Fruit fly (Drosophila melanogaster): Measurements from ENCODE around the gene PVRAP.

The PVRAP gene

DNA sequence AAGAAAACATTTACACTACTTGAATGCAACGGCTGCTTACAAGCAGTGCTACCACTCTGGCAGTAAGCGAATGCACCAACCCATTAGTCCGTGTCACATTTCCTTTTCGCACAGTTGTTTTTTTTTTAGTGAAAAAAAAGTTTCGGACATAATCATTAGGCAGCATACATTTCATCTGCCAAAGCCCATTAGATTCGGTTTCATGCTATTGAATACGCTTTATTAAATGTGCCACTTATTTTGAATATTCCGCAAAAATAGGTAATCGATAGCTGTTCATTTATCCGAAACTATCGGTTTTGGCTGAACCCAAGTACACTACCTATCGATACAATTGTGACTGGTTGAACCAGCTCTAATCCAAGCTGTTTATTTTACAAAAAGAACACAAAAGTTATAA lies 57.8 kb downstream of the PVRAP start, which contains the start of gene tant (continued):
- TF ChIP-seq CG11504 (tag; optimal IDR thresholded peaks at IDR 0.05) (peak; percentile 43), hbn (GFP tag; IDR thresholded peaks at IDR 0.05; ENCODE audit: partially characterized antibody) (peak; percentile 79), CG6791 (GFP tag; IDR thresholded peaks at IDR 0.05; ENCODE audit: partially characterized antibody) (peak; percentile 90), zen (tag; optimal IDR thresholded peaks at IDR 0.05) (peak; percentile 37), sc (optimal IDR thresholded peaks at IDR 0.05) (no peak), sc (GFP tag; optimal IDR thresholded peaks at IDR 0.05) (no peak), CG4328 (GFP tag; optimal IDR thresholded peaks at IDR 0.05) (no peak), chif (GFP tag; optimal IDR thresholded peaks at IDR 0.05) (peak in 1 of 2 experiments; percentile 13), HmgZ (tag; optimal IDR thresholded peaks at IDR 0.05) (peak; percentile 49), BEAF-32 (GFP tag; optimal IDR thresholded peaks at IDR 0.05) (peak; percentile 96), CHES-1-like (GFP tag; optimal IDR thresholded peaks at IDR 0.05) (peak; percentile 53), ewg (GFP tag; optimal IDR thresholded peaks at IDR 0.05) (peak; percentile 7), Dad (GFP tag; optimal IDR thresholded peaks at IDR 0.05) (peak; percentile 15), Doc3 (GFP tag; IDR thresholded peaks at IDR 0.05; ENCODE audit: partially characterized antibody) (peak; percentile 89), Antp (GFP tag; optimal IDR thresholded peaks at IDR 0.05) (peak; percentile 2), Jarid2 (GFP tag; optimal IDR thresholded peaks at IDR 0.05) (peak; percentile 15), CG17361 (GFP tag; IDR thresholded peaks at IDR 0.05) (peak; percentile 57; the same call in 2 of the 3 replicates), CG13624 (GFP tag; optimal IDR thresholded peaks at IDR 0.05) (peak; percentile 2), ERR (GFP tag; optimal IDR thresholded peaks at IDR 0.05) (no peak), nmo (GFP tag; optimal IDR thresholded peaks at IDR 0.05) (peak; percentile 77), CG12659 (GFP tag; optimal IDR thresholded peaks at IDR 0.05) (peak; percentile 38), CG34224 (GFP tag; IDR thresholded peaks at IDR 0.05; ENCODE audit: partially characterized antibody) (peak; percentile 81), phol (tag; optimal IDR thresholded peaks at IDR 0.05) (peak; percentile 44), unc-4 (GFP tag; IDR thresholded peaks at IDR 0.05; ENCODE audit: partially characterized antibody) (peak; percentile 86), CG2116 (GFP tag; optimal IDR thresholded peaks at IDR 0.05) (peak; percentile 94), CG17359 (tag; optimal IDR thresholded peaks at IDR 0.05) (no peak), zen2 (GFP tag; IDR thresholded peaks at IDR 0.05; ENCODE audit: partially characterized antibody) (peak; percentile 70; the same call in 1 of the 3 replicates), Abd-B (GFP tag; optimal IDR thresholded peaks at IDR 0.05) (peak; percentile 43), bbx (GFP tag; IDR thresholded peaks at IDR 0.05; ENCODE audit: partially characterized antibody) (peak; percentile 85), nerfin-1 (tag; optimal IDR thresholded peaks at IDR 0.05) (no peak), CG14710 (tag; optimal IDR thresholded peaks at IDR 0.05) (peak; percentile 99), crol (GFP tag; IDR thresholded peaks at IDR 0.05) (no peak), mld (GFP tag; IDR thresholded peaks at IDR 0.05; ENCODE audit: partially characterized antibody) (peak; percentile 79), CG5180 (GFP tag; optimal IDR thresholded peaks at IDR 0.05) (no peak), gfzf (GFP tag; optimal IDR thresholded peaks at IDR 0.05) (peak; percentile 57), CG12391 (tag; optimal IDR thresholded peaks at IDR 0.05) (peak; percentile 24), CG4617 (GFP tag; optimal IDR thresholded peaks at IDR 0.05; ENCODE audit: borderline replicate concordance) (peak; percentile 86), Mad (GFP tag; optimal IDR thresholded peaks at IDR 0.05) (peak; percentile 2), Ets97D (GFP tag; optimal IDR thresholded peaks at IDR 0.05) (peak; percentile 88), CG31365 (tag; optimal IDR thresholded peaks at IDR 0.05) (peak; percentile 95), lab (GFP tag; optimal IDR thresholded peaks at IDR 0.05) (no peak), Fer3 (tag; optimal IDR thresholded peaks at IDR 0.05) (no peak), Camta (GFP tag; optimal IDR thresholded peaks at IDR 0.05) (peak; percentile 41), CG17829 (tag; optimal IDR thresholded peaks at IDR 0.05) (peak; percentile 8), Hsf (GFP tag; optimal IDR thresholded peaks at IDR 0.05) (peak; percentile 6), CG7745 (tag; optimal IDR thresholded peaks at IDR 0.05) (no peak), bcd (GFP tag; optimal IDR thresholded peaks at IDR 0.05) (peak; percentile 8), gem (tag; optimal IDR thresholded peaks at IDR 0.05) (peak; percentile 13)

Data from whole organism, embryonic.